Worm (Caenorhabditis elegans): ENCODE measurements around the gene Y53C12A.7.

The Y53C12A.7 gene

DNA sequence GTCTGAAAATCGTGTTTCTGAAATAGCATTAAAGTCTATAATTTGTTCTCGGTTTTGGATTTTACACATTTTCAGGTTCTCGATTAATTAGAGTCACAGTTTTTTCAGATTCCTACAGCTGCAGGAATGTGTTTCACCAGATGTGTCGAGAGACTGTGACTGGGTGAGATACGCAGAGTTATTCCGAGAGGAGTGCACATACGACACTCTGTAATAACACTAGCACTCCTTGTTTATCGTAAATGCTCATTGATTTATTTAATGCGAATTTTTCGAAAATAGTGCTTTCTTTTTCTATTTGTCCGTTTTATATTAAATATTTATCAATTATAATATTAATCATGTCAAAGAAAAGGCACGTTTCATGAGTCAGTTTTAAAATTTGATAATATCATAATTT lies 33.0 kb upstream of the Y53C12A.7 start, which contains the start of gene ZK1320.11:
Gene ZK1320.11, plus strand, starts transcription at position 243 of the 400 bp plus-strand sequence.
- TF ChIP-seq elt-1 (tag; optimal IDR thresholded peaks at IDR 0.05) (no peak), pha-4 (tag; optimal IDR thresholded peaks at IDR 0.05) (peak; percentile 19), nfya-1 (tag; optimal IDR thresholded peaks at IDR 0.05; ENCODE audit: insufficient read depth) (peak; percentile 34), nhr-23 (tag; optimal IDR thresholded peaks at IDR 0.05) (no peak)

DNA sequence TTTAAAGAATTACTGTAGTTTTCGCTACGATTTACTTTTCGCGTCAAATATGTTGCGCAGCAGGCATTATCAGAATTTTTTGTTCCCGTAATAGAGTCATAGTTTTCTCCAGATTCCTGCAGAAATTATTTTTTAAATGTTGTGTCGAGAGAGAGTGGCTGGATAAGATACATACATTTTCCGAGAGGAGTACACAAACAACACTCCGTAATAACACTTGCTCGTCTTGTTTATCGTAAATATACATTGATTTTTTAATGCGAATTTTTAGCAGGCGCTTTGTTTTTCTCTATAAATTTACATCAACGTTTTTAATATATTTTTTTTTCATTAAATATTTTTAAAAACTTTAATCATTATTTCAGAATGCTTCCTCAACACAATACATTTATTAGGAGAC lies 31.4 kb upstream of the Y53C12A.7 start, which contains the start of gene taf-8:
Gene taf-8, plus strand, starts transcription at position 360 of the 400 bp plus-strand sequence.
- TF ChIP-seq nhr-23 (tag; optimal IDR thresholded peaks at IDR 0.05) (peak; percentile 57), nhr-25 (tag; optimal IDR thresholded peaks at IDR 0.05) (peak; percentile 6), hmg-11 (tag; optimal IDR thresholded peaks at IDR 0.05) (peak; percentile 55), egl-5 (tag; optimal IDR thresholded peaks at IDR 0.05) (no peak), pha-4 (tag; optimal IDR thresholded peaks at IDR 0.05) (peak; percentile 84), R02D3.7 (tag; optimal IDR thresholded peaks at IDR 0.05) (peak; percentile 92), lin-39 (tag; optimal IDR thresholded peaks at IDR 0.05) (peak; percentile 7), ceh-16 (tag; optimal IDR thresholded peaks at IDR 0.05) (no peak), elt-3 (tag; optimal IDR thresholded peaks at IDR 0.05) (no peak), elt-2 (tag; optimal IDR thresholded peaks at IDR 0.05) (peak; percentile 12), nhr-11 (tag; optimal IDR thresholded peaks at IDR 0.05) (no peak), lin-15B (tag; optimal IDR thresholded peaks at IDR 0.05) (peak; percentile 47), ztf-11 (tag; optimal IDR thresholded peaks at IDR 0.05) (no peak), egl-27 (tag; optimal IDR thresholded peaks at IDR 0.05) (no peak)

DNA sequence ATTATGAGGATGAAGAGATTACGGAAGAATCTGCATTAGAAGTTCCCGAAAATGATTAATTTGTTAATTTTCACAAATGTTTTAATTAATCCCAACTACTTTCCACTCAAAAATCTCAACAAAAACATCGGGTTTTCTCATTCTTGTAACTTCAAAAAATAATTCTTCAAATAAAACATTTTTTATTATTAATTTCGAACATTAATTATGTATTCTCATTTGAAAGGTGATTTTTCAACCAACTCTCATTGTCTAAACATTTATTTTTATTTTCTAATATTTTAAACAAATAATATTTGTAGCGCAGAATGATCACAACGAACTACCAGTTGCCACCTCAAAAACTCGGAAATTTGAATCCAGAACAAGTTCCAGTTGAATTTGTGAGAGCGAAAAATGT lies 29.0 kb upstream of the Y53C12A.7 start, which contains the start of gene ZK1320.7:
Gene ZK1320.7, plus strand, starts transcription at position 301 of the 400 bp plus-strand sequence.
- TF ChIP-seq eor-1 (tag; optimal IDR thresholded peaks at IDR 0.05), result no peak
- no peak for TF ChIP-seq fkh-10 (GFP tag; optimal IDR thresholded peaks at IDR 0.05)
- no peak for TF ChIP-seq ztf-4 (tag; optimal IDR thresholded peaks at IDR 0.05)
- TF ChIP-seq snpc-4 (tag; optimal IDR thresholded peaks at IDR 0.05), result no peak
- no peak for TF ChIP-seq R02D3.7 (tag; optimal IDR thresholded peaks at IDR 0.05)
- TF ChIP-seq ceh-82 (tag; optimal IDR thresholded peaks at IDR 0.05), result no peak
- no peak for TF ChIP-seq nhr-11 (tag; optimal IDR thresholded peaks at IDR 0.05)
- no peak for TF ChIP-seq skn-1 (tag; optimal IDR thresholded peaks at IDR 0.05)

DNA sequence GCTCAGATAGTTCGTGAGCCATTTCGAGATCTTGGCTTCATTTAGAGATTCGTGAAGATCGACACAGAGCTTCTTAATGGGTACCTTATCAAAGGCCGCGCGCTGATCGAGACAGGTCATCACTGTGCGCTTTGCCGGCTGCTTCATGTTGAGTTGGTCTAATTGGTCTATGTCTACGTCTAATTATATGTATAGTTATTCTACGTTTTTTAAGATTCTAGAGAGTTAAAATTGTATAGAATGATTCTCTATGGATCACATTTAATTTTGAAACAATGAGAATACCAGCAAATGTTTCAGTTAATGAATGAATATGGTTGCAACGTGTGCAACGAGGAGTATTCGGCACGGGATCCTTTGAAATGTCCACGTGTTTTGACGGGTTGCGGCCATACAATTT lies 25.7 kb upstream of the Y53C12A.7 start, which contains the start of gene arc-1:
Gene arc-1, plus strand, starts transcription at position 301 of the 400 bp plus-strand sequence.
- TF ChIP-seq sea-2 (GFP tag; optimal IDR thresholded peaks at IDR 0.05) (no peak), pqm-1 (tag; optimal IDR thresholded peaks at IDR 0.05) (no peak), lsy-12 (tag; optimal IDR thresholded peaks at IDR 0.05) (no peak), mml-1 (tag; optimal IDR thresholded peaks at IDR 0.05) (no peak), R02D3.7 (tag; optimal IDR thresholded peaks at IDR 0.05) (no peak), ceh-16 (tag; optimal IDR thresholded peaks at IDR 0.05) (no peak), egl-5 (tag; optimal IDR thresholded peaks at IDR 0.05) (no peak), mdl-1 (tag; optimal IDR thresholded peaks at IDR 0.05) (no peak), jun-1 (tag; optimal IDR thresholded peaks at IDR 0.05) (no peak), pha-4 (tag; optimal IDR thresholded peaks at IDR 0.05) (no peak), ztf-4 (tag; optimal IDR thresholded peaks at IDR 0.05) (no peak), eor-1 (tag; optimal IDR thresholded peaks at IDR 0.05) (no peak), ceh-28 (tag; optimal IDR thresholded peaks at IDR 0.05) (no peak), elt-2 (tag; optimal IDR thresholded peaks at IDR 0.05) (no peak), ztf-11 (tag; optimal IDR thresholded peaks at IDR 0.05) (no peak), nfya-1 (tag; optimal IDR thresholded peaks at IDR 0.05; ENCODE audit: insufficient read depth) (no peak), skn-1 (tag; optimal IDR thresholded peaks at IDR 0.05) (no peak), fkh-2 (tag; optimal IDR thresholded peaks at IDR 0.05) (no peak), nhr-25 (tag; optimal IDR thresholded peaks at IDR 0.05) (no peak), nhr-11 (tag; optimal IDR thresholded peaks at IDR 0.05) (no peak)

DNA sequence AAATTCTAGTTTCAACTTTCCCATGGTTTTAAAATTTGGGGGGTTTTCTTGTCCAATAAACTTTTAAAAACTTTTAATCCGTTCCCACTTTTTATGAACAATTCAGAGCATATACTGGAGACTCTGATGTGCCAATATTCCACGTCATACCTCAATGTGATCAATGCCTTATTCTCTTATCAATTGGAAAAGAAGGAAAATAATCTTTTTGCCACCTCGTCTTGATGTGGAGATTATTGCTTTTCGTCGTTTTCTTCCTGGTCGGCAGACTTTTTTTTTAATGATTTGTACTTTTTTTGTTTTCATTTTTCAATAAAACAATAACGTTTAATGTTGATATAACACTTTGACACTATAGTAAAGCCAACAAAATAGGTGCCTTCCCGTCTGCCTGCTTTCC lies 22.9 kb upstream of the Y53C12A.7 start:
- TF ChIP-seq skn-1 (tag; optimal IDR thresholded peaks at IDR 0.05), result no peak
- TF ChIP-seq elt-2 (tag; optimal IDR thresholded peaks at IDR 0.05), result peak; percentile 67
- peak; percentile 50 for TF ChIP-seq pqm-1 (tag; optimal IDR thresholded peaks at IDR 0.05)

DNA sequence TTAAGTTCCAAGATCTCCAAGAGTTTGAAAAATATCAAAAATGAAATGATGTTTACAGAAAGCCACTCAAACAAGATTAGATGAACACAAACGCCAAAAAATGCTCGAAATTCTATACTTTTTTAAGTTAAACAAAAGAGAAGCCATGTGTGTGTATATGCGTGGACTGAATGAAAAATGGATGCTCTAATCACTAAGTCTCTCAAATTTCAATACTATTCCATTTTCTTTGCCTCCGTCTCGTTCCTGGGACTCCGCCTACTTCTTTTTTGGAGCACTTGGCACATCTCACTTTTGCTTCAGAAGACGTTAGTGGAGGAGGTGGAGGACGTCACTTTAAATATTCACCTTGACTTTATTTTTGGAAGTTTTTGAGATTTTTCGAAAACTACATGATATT lies 20.5 kb upstream of the Y53C12A.7 start:
- no peak for TF ChIP-seq unc-62 (GFP tag; optimal IDR thresholded peaks at IDR 0.05)
- no peak for TF ChIP-seq elt-2 (tag; optimal IDR thresholded peaks at IDR 0.05)
- no peak for TF ChIP-seq mml-1 (tag; optimal IDR thresholded peaks at IDR 0.05)
- no peak for TF ChIP-seq ceh-9 (tag; optimal IDR thresholded peaks at IDR 0.05)
- TF ChIP-seq nhr-76 (tag; optimal IDR thresholded peaks at IDR 0.05), result no peak
- TF ChIP-seq egl-5 (tag; optimal IDR thresholded peaks at IDR 0.05), result no peak
- TF ChIP-seq ztf-11 (tag; optimal IDR thresholded peaks at IDR 0.05), result no peak
- TF ChIP-seq ZK546.5 (tag; optimal IDR thresholded peaks at IDR 0.05), result no peak
- TF ChIP-seq egl-27 (tag; optimal IDR thresholded peaks at IDR 0.05), result no peak
- no peak for TF ChIP-seq daf-12 (tag; optimal IDR thresholded peaks at IDR 0.05)
- no peak for TF ChIP-seq ama-1 (optimal IDR thresholded peaks at IDR 0.05)
- TF ChIP-seq nhr-67 (tag; optimal IDR thresholded peaks at IDR 0.05), result no peak
- TF ChIP-seq nhr-28 (tag; optimal IDR thresholded peaks at IDR 0.05), result no peak
- no peak for TF ChIP-seq pqm-1 (tag; optimal IDR thresholded peaks at IDR 0.05)
